Fruit fly (Drosophila melanogaster): ENCODE measurements around the gene Cyt-c-d.

The Cyt-c-d gene

DNA sequence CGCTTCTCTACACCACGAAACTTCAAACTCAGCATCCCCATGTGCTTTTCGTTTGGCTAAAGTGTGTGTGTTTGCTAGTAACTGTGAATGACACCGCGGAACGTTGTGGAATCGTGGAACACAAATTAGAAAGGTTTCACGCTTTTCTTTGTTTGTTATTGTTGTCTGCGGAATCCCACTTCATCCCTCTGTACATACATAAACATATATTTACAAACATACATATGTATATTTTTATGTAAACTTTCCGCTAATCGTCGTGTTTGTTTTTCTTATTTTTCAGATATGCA, 25.1 kb upstream of the Cyt-c-d start:
- no peak for TF ChIP-seq CG17801 (GFP tag; optimal IDR thresholded peaks at IDR 0.05; ENCODE audit: partially characterized antibody)

DNA sequence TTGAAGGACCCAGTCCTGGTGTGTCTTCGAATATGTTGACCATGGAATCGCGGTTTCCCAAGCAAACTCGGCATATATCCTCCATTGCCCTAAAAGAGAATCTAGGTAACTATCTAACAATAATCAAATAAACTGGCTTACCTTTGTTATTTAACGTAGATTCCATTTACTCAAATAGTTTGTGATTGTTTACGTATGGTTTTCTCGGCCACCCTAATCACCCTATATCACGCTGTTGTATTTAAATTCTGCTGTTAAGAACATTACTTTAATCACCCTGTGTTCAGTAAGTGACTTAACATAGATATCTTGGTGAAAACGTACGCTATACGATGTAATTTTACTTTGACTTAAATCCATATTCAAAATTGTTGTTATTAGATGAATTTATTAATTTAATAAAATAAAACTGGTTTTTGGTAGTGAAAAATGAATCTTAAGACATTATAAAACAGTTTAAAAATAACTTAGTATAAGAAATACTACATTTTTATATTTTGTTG, 12.6 kb upstream of the Cyt-c-d start:
- no peak for TF ChIP-seq CG17801 (GFP tag; optimal IDR thresholded peaks at IDR 0.05; ENCODE audit: partially characterized antibody)

DNA sequence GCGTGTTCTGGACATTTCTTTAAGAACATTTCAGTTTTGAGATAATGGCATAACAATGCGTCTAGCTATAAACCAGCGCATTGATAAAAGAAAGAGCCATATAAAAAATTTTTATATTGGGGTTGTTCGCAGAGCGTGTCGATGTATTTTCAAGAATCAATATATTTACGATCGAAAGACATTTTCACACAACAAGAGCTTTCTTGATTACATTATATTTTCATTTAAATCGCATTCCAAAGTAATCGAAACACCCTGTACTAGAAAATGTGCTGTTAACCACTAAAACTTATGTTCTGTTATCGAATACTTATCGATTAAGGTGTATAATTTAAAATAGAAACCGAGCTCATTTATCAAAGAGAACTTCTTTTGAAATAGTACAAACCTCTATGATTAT, 11.9 kb upstream of the Cyt-c-d start:
- TF ChIP-seq CG17801 (GFP tag; optimal IDR thresholded peaks at IDR 0.05; ENCODE audit: partially characterized antibody): peak; percentile 59

DNA sequence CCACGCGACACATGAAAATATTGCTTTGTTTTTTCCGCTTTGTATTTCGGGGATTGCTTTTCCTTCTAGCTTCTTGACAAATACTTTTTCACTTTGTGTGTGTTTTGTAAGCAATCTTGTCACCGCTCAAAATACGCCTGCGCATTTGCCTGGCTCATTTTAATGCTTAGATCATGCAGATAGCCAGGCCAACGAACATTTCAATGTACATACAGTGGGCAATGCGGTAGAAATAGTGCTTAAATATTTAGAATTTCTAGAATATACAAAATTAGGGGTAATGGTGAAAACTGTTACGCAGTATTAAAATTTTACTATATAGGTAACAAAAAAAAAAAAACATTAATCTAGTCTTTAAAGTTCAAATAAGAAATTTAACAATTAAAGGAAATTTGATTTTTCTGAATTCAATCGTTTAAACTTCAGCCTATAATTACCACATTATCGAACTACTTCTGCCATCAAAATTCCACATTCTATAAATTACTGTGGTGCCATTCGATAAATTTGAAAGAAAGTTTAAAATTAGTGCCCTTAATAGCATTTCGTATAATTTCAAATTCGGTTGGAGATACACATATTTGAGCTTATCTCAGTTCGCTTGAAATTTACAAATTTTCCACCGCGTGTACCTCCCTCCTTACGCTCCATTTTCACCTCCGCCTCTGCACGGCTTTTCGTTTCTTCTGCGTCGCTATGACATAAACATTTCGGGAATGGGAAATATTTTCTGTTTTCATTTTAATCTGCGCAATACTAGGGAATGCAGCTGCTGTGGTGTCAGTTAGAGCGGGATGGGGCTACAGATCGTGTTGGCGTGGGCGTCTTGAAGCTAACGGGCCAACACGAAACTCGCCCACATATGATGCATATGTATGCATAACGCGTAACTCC, 8.6 kb upstream of the Cyt-c-d start:
- no peak for TF ChIP-seq CG17801 (GFP tag; optimal IDR thresholded peaks at IDR 0.05; ENCODE audit: partially characterized antibody)

DNA sequence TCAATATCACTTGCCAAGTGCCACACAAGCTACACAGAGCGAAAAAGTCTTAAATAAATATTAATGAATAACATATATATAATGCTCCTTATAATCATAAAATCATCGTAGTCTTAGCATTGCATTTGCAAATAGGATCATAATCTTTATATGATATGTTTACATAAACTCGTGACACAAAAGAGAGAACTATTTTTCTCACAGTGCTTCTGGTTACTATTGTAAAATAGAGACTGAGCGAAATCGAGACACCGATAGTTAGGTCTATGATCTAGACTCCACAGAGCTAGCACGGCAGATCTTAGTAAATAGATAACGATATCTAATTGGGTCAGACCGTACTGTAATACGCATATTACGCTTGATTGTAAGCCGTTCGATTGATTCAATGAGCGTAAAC, 6.0 kb upstream of the Cyt-c-d start:
- no peak for TF ChIP-seq CG17801 (GFP tag; optimal IDR thresholded peaks at IDR 0.05; ENCODE audit: partially characterized antibody)

DNA sequence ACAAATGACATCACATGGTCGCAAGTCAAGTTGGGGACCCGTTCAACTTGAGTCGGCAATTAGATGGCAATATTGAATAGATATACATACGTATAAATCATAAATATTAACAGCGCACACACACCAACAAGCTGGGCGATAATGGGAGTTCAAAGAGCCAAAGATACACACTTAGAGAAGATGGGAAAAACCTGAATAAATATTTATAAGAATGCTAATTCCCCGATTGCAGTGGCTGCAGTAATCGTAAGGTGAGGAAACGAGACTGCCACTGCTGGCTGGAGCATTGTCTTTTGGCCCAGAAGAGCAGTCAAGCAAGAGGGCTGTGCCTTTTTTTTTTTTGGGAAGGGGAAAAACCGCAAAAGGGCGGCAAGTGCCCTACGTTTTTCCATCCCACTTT, 5.5 kb upstream of the Cyt-c-d start:
- TF ChIP-seq CG17801 (GFP tag; optimal IDR thresholded peaks at IDR 0.05; ENCODE audit: partially characterized antibody): no peak

DNA sequence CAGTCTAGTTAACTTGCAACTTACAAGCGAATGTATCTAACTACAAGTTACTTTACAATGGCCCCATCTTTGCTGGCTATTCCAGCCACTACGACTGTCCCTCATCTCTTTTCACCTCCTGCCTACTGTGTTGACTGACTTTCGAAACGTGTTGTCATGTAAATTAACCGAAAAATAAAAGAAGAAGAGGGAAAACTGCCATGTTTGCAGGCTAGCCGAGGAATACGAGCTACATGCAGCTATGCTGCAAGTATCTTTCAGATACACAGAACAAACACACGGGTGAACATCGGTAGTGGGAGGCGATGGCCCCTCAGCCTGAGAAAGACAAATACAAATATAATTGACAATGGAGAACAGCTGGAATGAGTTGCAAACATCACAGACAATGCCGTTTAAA, 5.0 kb upstream of the Cyt-c-d start:
- TF ChIP-seq CG17801 (GFP tag; optimal IDR thresholded peaks at IDR 0.05; ENCODE audit: partially characterized antibody): no peak

DNA sequence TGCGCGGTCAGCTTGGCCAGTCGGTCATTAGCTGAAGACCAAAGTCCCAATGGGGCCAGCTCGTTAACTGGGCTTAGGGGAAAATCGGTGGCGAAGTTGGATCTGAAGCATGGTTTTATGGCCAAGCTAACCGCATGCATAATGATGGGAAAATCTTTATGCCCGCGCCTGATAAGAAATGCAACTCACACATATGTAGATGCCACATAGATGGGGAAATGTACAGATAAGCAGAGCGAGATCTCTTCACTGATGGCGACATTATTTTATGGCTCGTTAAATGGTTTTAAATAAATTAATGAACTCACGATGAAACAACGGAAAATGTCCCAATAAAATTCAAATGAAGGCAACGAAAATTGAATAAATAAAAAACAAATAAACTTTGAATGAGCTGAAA, 3.8 kb upstream of the Cyt-c-d start:
- no peak for TF ChIP-seq CG17801 (GFP tag; optimal IDR thresholded peaks at IDR 0.05; ENCODE audit: partially characterized antibody)

DNA sequence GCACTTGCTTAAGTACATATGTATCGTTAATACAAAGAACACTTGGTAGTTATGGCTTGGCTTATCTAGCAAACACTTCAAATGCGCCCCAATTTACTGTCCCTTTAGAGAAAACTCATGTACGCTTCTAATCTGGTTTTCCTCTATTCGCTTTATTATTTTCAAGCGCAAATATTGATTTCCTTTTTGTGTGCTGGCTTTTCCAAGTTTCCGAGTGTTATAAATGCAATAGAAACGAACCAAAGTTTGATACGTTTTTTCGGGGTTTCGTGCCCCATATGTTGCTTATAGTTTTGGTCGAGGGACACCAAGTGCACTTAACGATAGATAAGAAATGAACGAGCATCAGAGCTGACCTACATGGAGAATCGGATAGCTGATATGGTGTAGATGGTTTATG, 1.8 kb upstream of the Cyt-c-d start:
- TF ChIP-seq CG17801 (GFP tag; optimal IDR thresholded peaks at IDR 0.05; ENCODE audit: partially characterized antibody): no peak

DNA sequence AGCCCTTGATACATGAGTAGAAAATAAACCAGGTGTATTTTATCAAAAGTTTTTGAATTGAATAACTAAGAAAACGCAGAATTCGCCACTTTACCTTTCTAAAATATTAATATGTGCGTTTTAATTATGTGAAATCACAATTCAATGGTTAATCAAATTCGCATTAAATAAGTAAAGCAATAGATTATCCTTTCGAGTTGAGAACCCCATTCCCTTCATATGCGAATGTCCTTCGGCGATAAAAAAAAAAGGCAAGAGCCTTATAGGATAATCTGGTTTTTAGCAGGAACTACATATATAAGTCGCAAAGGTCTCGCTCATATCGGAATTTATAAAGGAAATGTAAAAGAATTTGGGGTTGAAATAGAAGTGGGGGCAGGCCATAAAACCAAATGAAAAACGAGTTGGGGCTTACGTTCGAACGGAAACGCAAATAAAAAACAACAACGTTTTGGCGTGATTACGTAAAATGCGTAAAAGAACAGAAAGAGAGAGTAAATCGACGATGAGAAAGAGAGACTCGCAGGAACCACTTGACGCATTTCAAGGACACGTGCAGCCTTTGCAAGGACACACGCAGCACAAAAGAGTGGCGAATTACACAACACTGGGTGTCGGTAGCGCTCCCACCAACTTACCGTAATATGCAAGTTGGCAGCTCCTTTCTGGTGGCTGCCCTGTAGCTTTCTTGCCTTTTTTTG, 408 bp upstream of the Cyt-c-d start:
- no peak for TF ChIP-seq CG17801 (GFP tag; optimal IDR thresholded peaks at IDR 0.05; ENCODE audit: partially characterized antibody)

DNA sequence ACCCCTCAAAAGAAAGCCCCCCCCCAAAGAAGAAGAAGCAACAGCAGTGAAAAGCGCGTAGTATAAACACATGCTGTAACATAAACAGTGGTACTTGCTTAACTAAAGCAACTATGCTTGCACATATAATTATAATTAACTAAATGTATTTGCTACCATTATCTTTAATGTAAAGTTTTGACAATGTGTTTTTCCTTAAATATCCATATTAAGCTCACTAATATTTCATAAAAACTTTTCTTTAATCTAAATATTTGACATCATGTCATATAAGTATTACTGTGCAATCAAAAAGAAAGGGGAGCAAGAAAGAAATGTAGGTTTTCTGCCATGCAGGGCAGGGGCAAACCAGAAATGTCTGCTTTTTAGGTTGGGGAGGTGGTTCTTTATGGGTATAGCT, 1.1 kb downstream of the Cyt-c-d start:
- TF ChIP-seq CG17801 (GFP tag; optimal IDR thresholded peaks at IDR 0.05; ENCODE audit: partially characterized antibody): no peak

DNA sequence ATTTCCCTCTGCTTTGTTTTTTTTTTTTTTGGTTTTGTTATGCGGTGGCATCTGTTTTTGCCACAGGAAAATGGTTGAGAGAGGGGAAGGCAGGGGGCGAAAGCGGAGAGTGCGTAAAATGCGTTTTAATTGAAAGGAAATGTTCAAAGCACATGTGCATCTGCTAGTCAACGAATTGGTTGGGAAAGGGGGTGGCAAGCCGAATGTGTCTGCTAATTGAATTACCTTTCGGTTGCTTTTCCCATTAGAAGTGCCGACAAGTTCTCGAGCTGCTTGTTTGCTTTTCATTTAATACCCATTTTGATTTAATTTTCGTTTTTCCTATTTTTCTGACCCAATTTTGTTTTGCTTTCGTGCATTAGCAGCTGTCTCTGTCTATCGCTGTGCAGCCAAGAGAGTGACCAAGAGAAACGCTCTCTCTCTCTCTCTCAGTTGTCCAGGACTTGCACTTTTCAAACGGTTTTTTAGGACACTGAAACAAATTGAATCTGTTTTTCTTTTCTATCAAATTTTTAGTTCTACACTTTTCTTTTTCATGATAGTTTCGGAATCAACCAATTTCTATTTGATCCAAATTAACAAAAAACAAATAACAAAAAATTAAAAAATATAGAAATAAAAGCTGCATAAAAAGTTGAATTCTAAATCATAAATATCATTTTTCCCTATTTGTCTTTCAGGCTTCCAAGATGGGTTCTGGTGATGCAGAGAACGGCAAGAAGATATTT, 2.9 kb downstream of the Cyt-c-d start:
- TF ChIP-seq CG17801 (GFP tag; optimal IDR thresholded peaks at IDR 0.05; ENCODE audit: partially characterized antibody): no peak

DNA sequence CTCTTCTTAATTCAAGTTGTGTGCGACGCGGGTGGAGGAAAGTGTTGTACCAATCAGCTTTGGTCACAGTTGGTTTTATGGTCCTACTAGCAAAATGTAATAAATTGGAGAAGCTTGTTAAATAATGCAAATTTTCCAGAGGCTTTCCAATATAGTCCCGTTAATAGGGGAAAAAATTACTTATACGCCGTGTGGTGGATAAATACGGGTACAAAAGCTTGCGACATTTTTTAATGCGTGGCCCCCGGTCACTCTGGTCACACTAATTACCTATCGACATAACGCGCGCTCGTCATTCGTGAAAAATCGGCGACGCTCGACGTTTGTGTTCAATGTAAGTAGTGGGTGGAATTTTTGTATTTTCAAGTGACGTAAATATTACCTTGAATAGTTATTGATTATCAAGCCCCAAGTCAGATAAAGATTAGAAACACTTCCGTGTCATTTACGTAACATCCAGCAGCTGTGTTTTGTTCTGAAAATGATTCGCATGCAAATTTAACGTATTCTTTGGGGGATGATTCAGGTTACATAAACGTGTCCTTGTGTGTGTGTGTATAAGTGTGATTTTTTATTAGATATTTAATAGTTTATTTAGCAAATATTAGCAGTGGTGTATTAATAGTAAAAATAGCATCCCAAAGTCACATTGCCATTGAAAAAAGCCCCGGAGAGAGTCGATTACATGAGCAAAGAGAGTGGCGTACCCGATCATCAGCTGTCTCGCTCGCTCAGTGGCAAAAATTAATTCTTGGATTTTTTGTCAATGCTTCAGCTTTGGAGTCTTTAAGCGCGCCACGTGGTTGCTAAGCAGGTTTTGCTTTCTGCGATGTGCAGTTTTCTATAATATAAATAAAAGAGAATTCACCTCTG, 4.2 kb downstream of the Cyt-c-d start, which contains the start of gene Cyt-c-p:
TSS of gene Cyt-c-p (plus strand) at position 290 of the 873 bp plus-strand sequence.
- peak; percentile 19 for TF ChIP-seq CG17801 (GFP tag; optimal IDR thresholded peaks at IDR 0.05; ENCODE audit: partially characterized antibody)
